Fruit fly (Drosophila melanogaster): Measurements from ENCODE around the gene CG15019.

dm6 chr3L:4409134-4409897 lies 3.5 kb upstream of the CG15019 start:
- TF ChIP-seq CG12768 (GFP tag; optimal IDR thresholded peaks at IDR 0.05) (no peak), cic (GFP tag; optimal IDR thresholded peaks at IDR 0.05) (no peak), kay (GFP tag; ENCODE audit: borderline replicate concordance) (no peak), toe (GFP tag; optimal IDR thresholded peaks at IDR 0.05) (no peak), Hr96 (GFP tag; optimal IDR thresholded peaks at IDR 0.05) (no peak), Clk (GFP tag; optimal IDR thresholded peaks at IDR 0.05) (no peak), ovo (GFP tag; optimal IDR thresholded peaks at IDR 0.05) (no peak), CG7101 (tag; optimal IDR thresholded peaks at IDR 0.05) (no peak), tj (GFP tag; optimal IDR thresholded peaks at IDR 0.05) (peak; percentile 81), pad (GFP tag; optimal IDR thresholded peaks at IDR 0.05) (no peak), CG1620 (GFP tag; optimal IDR thresholded peaks at IDR 0.05) (no peak), CG11617 (GFP tag; optimal IDR thresholded peaks at IDR 0.05) (no peak), CG7045 (GFP tag; optimal IDR thresholded peaks at IDR 0.05) (no peak), CG5204 (GFP tag; optimal IDR thresholded peaks at IDR 0.05) (no peak)

Measured in whole organism, adult.